Worm (Caenorhabditis elegans): Measurements from ENCODE around the gene copb-1.
"Not testable (repeated sequence)": the region's sequence is repeated elsewhere in the genome, so short reads cannot be mapped to it uniquely, and the experiment has no call there.

ce11 chrII:3126741-3127140 is 48.1 kb downstream of the copb-1 start, which contains the start of gene ins-31:
- not testable (repeated sequence) for TF ChIP-seq aly-2 (tag; optimal IDR thresholded peaks at IDR 0.05); zag-1 (tag; optimal IDR thresholded peaks at IDR 0.05); nhr-6 (tag; optimal IDR thresholded peaks at IDR 0.05); nhr-11 (tag; optimal IDR thresholded peaks at IDR 0.05); unc-39 (tag; optimal IDR thresholded peaks at IDR 0.05); ZK546.5 (tag; optimal IDR thresholded peaks at IDR 0.05); unc-62 (GFP tag; optimal IDR thresholded peaks at IDR 0.05)

Data from whole organism, L2 larva.